Fruit fly (Drosophila melanogaster) whole organism, prepupa: Measurements from ENCODE around the gene CenB1A.

Experiments used
- CG10631 ChIP-seq: fragments of 200-800 bp; sonication (Bioruptor generic); optimal IDR thresholded peaks from 2 replicates; lab custom pipeline; 2016; ENCODE audit warnings: missing biosample characterization, missing genetic modification characterization
- CG11294 ChIP-seq: fragments of 200-800 bp; sonication (Bioruptor generic); IDR thresholded peaks from 2 replicates; pipeline ENCODE4 v1.3.6; 2022; ENCODE audit warnings: missing biosample characterization, missing genetic modification characterization
- CG11762 ChIP-seq: fragments of 200-800 bp; sonication (Bioruptor generic); optimal IDR thresholded peaks from 3 replicates; lab custom pipeline; 2016; ENCODE audit warnings: missing biosample characterization, missing genetic modification characterization; ENCODE audit not compliant: insufficient read depth
- CG1621 ChIP-seq: fragments of 200-800 bp; sonication (Bioruptor generic); optimal IDR thresholded peaks from 3 replicates; lab custom pipeline; 2018; ENCODE audit warnings: missing biosample characterization, mild to moderate bottlenecking, missing genetic modification characterization
- CG31627 ChIP-seq: fragments of 200-800 bp; sonication (Bioruptor generic); optimal IDR thresholded peaks from 3 replicates; lab custom pipeline; 2016; ENCODE audit warnings: missing biosample characterization, missing genetic modification characterization
- CG6808 ChIP-seq: fragments of 200-800 bp; sonication (Bioruptor generic); optimal IDR thresholded peaks from 3 replicates; lab custom pipeline; 2017; ENCODE audit warnings: missing biosample characterization, missing genetic modification characterization, mild to moderate bottlenecking, moderate library complexity, missing genetic modification reagents
- Ets21C ChIP-seq: fragments of 200-800 bp; sonication (Bioruptor generic); optimal IDR thresholded peaks from 3 replicates; lab custom pipeline; 2016; ENCODE audit warnings: missing biosample characterization, missing genetic modification characterization
- Hr39 ChIP-seq: fragments of 200-800 bp; sonication (Bioruptor generic); optimal IDR thresholded peaks from 2 replicates; lab custom pipeline; 2016; ENCODE audit warnings: missing biosample characterization, missing genetic modification characterization
- OdsH ChIP-seq: fragments of 200-800 bp; sonication (Bioruptor generic); optimal IDR thresholded peaks from 3 replicates; lab custom pipeline; 2016; ENCODE audit warnings: missing biosample characterization, missing genetic modification characterization
- Sox102F ChIP-seq: fragments of 200-800 bp; sonication (Bioruptor generic); optimal IDR thresholded peaks from 2 replicates; lab custom pipeline; 2016; ENCODE audit warnings: missing biosample characterization, mild to moderate bottlenecking, missing genetic modification characterization
- fd59A ChIP-seq: fragments of 200-800 bp; sonication (Bioruptor generic); optimal IDR thresholded peaks from 2 replicates; lab custom pipeline; 2017; ENCODE audit warnings: missing biosample characterization, mild to moderate bottlenecking, missing genetic modification characterization, missing genetic modification reagents
- fkh ChIP-seq: fragments of 200-800 bp; sonication (Bioruptor generic); optimal IDR thresholded peaks from 3 replicates; lab custom pipeline; 2017; ENCODE audit warnings: missing biosample characterization, mild to moderate bottlenecking, missing genetic modification characterization, moderate library complexity
- lz ChIP-seq: fragments of 200-800 bp; sonication (Bioruptor generic); optimal IDR thresholded peaks from 3 replicates; lab custom pipeline; 2016; ENCODE audit warnings: missing biosample characterization, missing genetic modification characterization
- svp ChIP-seq: fragments of 200-800 bp; sonication (Bioruptor generic); peaks from one replicate; lab custom pipeline; 2016; ENCODE audit warnings: missing biosample characterization, missing genetic modification characterization

dm6 chr3R:23161288-23161870, 43.2 kb downstream of the CenB1A start, which contains the start of gene CG13829:
- TF ChIP-seq Sox102F (GFP tag; lab: Kevin White, UChicago) (no peak), CG6808 (GFP tag; lab: Kevin White, UChicago) (no peak), CG31627 (no peak), Ets21C (GFP tag; lab: Kevin White, UChicago) (no peak), CG1621 (tag; lab: Kevin White, UChicago) (no peak), fd59A (GFP tag; lab: Kevin White, UChicago) (no peak), CG11762 (no peak), fkh (GFP tag; lab: Kevin White, UChicago) (no peak), OdsH (GFP tag; lab: Kevin White, UChicago) (no peak), lz (GFP tag; lab: Kevin White, UChicago) (no peak), CG11294 (no peak), Hr39 (GFP tag; lab: Kevin White, UChicago) (no peak), svp (GFP tag; lab: Kevin White, UChicago) (no peak), CG10631 (GFP tag; lab: Kevin White, UChicago) (no peak)
